Worm (Caenorhabditis elegans) whole organism, mixed stage, embryonic: ENCODE data around the gene xbx-5.

ENCODE experiments used
- ces-1 ChIP-seq: fragments of 150-350 bp; optimal IDR thresholded peaks from 2 replicates; lab custom pipeline; 2014; ENCODE audit warnings: missing biosample characterization, missing genetic modification reagents, missing genetic modification characterization
- lin-32 ChIP-seq: fragments of 200-800 bp; sonication (Bioruptor generic); optimal IDR thresholded peaks from 2 replicates; lab custom pipeline; 2018; ENCODE audit warnings: mild to moderate bottlenecking, missing genetic modification characterization, missing compliant biosample characterization
- mep-1 ChIP-seq: fragments of 150-350 bp; optimal IDR thresholded peaks from 2 replicates; lab custom pipeline; 2017; ENCODE audit warnings: missing biosample characterization, missing genetic modification reagents, missing genetic modification characterization, inconsistent platforms
- unc-62 ChIP-seq: fragments of 150-350 bp; optimal IDR thresholded peaks from 2 replicates; lab custom pipeline; 2014; ENCODE audit warnings: missing biosample characterization, missing genetic modification reagents, missing genetic modification characterization

- TF ChIP-seq lin-32 (GFP tag; lab: Kevin White, UChicago), result no peak
- no peak for TF ChIP-seq ces-1 (GFP tag; lab: Kevin White, UChicago)
- no peak for TF ChIP-seq unc-62 (GFP tag; lab: Kevin White, UChicago)
- no peak for TF ChIP-seq mep-1
These were observed 24.8 kb upstream of the xbx-5 start, which contains the start of gene cnnm-5 for ce11 chrIII:3829105-3829504.
